Fruit fly (Drosophila melanogaster): ENCODE data around the gene AP-1gamma.

AP-1gamma gene

dm6 chrX:9120828-9121754, 12.6 kb downstream of the AP-1gamma start (continued):
- TF ChIP-seq lilli (GFP tag; optimal IDR thresholded peaks at IDR 0.05) (peak; percentile 41), CG2120 (GFP tag; optimal IDR thresholded peaks at IDR 0.05) (peak; percentile 68), CG7556 (GFP tag; optimal IDR thresholded peaks at IDR 0.05) (peak; percentile 46), CG4707 (GFP tag; optimal IDR thresholded peaks at IDR 0.05) (peak; percentile 1), disco-r (GFP tag; optimal IDR thresholded peaks at IDR 0.05) (no peak), BtbVII (GFP tag; optimal IDR thresholded peaks at IDR 0.05) (peak; percentile 45)

- TF ChIP-seq CG10565 (GFP tag; optimal IDR thresholded peaks at IDR 0.05) = no peak
- peak; percentile 67 for TF ChIP-seq abd-A (tag; optimal IDR thresholded peaks at IDR 0.05)
- peak; percentile 15 for TF ChIP-seq Nf-YB (GFP tag; optimal IDR thresholded peaks at IDR 0.05)
- peak; percentile 51 for TF ChIP-seq CG12769 (tag; optimal IDR thresholded peaks at IDR 0.05)
- TF ChIP-seq otp (GFP tag; IDR thresholded peaks at IDR 0.05) = no peak
- TF ChIP-seq phol (tag; optimal IDR thresholded peaks at IDR 0.05) = no peak
- TF ChIP-seq Med (GFP tag) = peak; percentile 51
- no peak for TF ChIP-seq CG12391 (tag; optimal IDR thresholded peaks at IDR 0.05)
- no peak for TF ChIP-seq CG30403 (GFP tag; optimal IDR thresholded peaks at IDR 0.05)
- TF ChIP-seq cwo (GFP tag; optimal IDR thresholded peaks at IDR 0.05) = no peak
- no peak for TF ChIP-seq CG12942 (GFP tag; optimal IDR thresholded peaks at IDR 0.05)
- 0 out of 2 replicates have a peak, but pooled peaks have one; percentile 8 for TF ChIP-seq sob (GFP tag; IDR thresholded peaks at IDR 0.05)
- TF ChIP-seq z (GFP tag; IDR thresholded peaks at IDR 0.05) = peak; percentile 47; the same call in 1 of the 3 replicates
- TF ChIP-seq Scr (GFP tag; IDR thresholded peaks at IDR 0.05; ENCODE audit: partially characterized antibody) = no peak
- peak; percentile 88 for TF ChIP-seq crol (GFP tag; IDR thresholded peaks at IDR 0.05)
- TF ChIP-seq CG34376 (GFP tag; optimal IDR thresholded peaks at IDR 0.05) = no peak
- TF ChIP-seq Xrp1 (GFP tag; IDR thresholded peaks at IDR 0.05) = 0 out of 2 replicates have a peak, but pooled peaks have one; percentile 4
- TF ChIP-seq CG43689 (GFP tag; IDR thresholded peaks at IDR 0.05) = no peak
- TF ChIP-seq CG10543 (GFP tag; optimal IDR thresholded peaks at IDR 0.05) = peak; percentile 16
- 0 out of 2 replicates have a peak, but pooled peaks have one; percentile 7 for TF ChIP-seq CG14014 (GFP tag; IDR thresholded peaks at IDR 0.05)
- TF ChIP-seq CG18599 (GFP tag; optimal IDR thresholded peaks at IDR 0.05) = peak; percentile 14
- peak; percentile 36 for TF ChIP-seq Ets65A (GFP tag)
- TF ChIP-seq klu (GFP tag; IDR thresholded peaks at IDR 0.05) = 0 out of 2 replicates have a peak, but pooled peaks have one; percentile 8
- TF ChIP-seq CG34422 (GFP tag; IDR thresholded peaks at IDR 0.05) = no peak
- TF ChIP-seq Pdp1 (GFP tag; optimal IDR thresholded peaks at IDR 0.05) = peak in 1 of 2 experiments; percentile 12
- TF ChIP-seq ac (GFP tag; optimal IDR thresholded peaks at IDR 0.05) = no peak
- peak; percentile 62 for TF ChIP-seq nau (GFP tag; optimal IDR thresholded peaks at IDR 0.05)
- peak; percentile 22; the same call in 2 of the 3 replicates for TF ChIP-seq row (GFP tag; IDR thresholded peaks at IDR 0.05)
- TF ChIP-seq sim (GFP tag; IDR thresholded peaks at IDR 0.05) = no peak
- no peak for TF ChIP-seq CG1603 (tag; optimal IDR thresholded peaks at IDR 0.05)
- TF ChIP-seq lab (GFP tag; optimal IDR thresholded peaks at IDR 0.05) = peak; percentile 10
- TF ChIP-seq CG5180 (GFP tag; optimal IDR thresholded peaks at IDR 0.05) = peak; percentile 47
- TF ChIP-seq sd (tag; optimal IDR thresholded peaks at IDR 0.05) = peak; percentile 15
- no peak for TF ChIP-seq ase (GFP tag; IDR thresholded peaks at IDR 0.05)
- no peak for TF ChIP-seq Sin3A (optimal IDR thresholded peaks at IDR 0.05)
Measured at dm6 chrX:9122492-9122891, 14.0 kb downstream of the AP-1gamma start.
